Fruit fly (Drosophila melanogaster): Measurements from ENCODE around the gene CG13361.

CG13361 gene

dm6 chrX:713249-713898, 40.1 kb downstream of the CG13361 start:
- TF ChIP-seq CG1621 (tag; optimal IDR thresholded peaks at IDR 0.05) (peak; percentile 7), achi (GFP tag; optimal IDR thresholded peaks at IDR 0.05) (no peak), CG8319 (GFP tag; optimal IDR thresholded peaks at IDR 0.05) (no peak), CG7368 (GFP tag; optimal IDR thresholded peaks at IDR 0.05) (no peak), CG15336 (GFP tag; IDR thresholded peaks at IDR 0.05) (0 out of 2 replicates have a peak, but pooled peaks have one; percentile 12), cyc (GFP tag; optimal IDR thresholded peaks at IDR 0.05) (no peak), CG6854 (GFP tag; optimal IDR thresholded peaks at IDR 0.05) (no peak), fd59A (GFP tag; optimal IDR thresholded peaks at IDR 0.05) (no peak), topi (GFP tag; optimal IDR thresholded peaks at IDR 0.05) (peak; percentile 10), CG10631 (GFP tag; optimal IDR thresholded peaks at IDR 0.05) (no peak), CG3032 (tag; optimal IDR thresholded peaks at IDR 0.05) (peak; percentile 22), Ets96B (tag; optimal IDR thresholded peaks at IDR 0.05) (no peak), Smox (GFP tag; optimal IDR thresholded peaks at IDR 0.05) (no peak), eg (GFP tag; IDR thresholded peaks at IDR 0.05) (0 out of 3 replicates have a peak, but pooled peaks have one; percentile 24), CG10669 (GFP tag; optimal IDR thresholded peaks at IDR 0.05) (peak; percentile 27), ss (GFP tag; optimal IDR thresholded peaks at IDR 0.05) (peak in 1 of 2 experiments; percentile 73), svp (GFP tag) (peak; percentile 32), Eip78C (GFP tag) (peak; percentile 71), Sox14 (GFP tag; optimal IDR thresholded peaks at IDR 0.05) (no peak), CG32006 (GFP tag; optimal IDR thresholded peaks at IDR 0.05) (peak; percentile 17), CG11902 (GFP tag; optimal IDR thresholded peaks at IDR 0.05) (no peak)

- TF ChIP-seq spab (GFP tag; optimal IDR thresholded peaks at IDR 0.05): peak; percentile 81
- TF ChIP-seq net (GFP tag; optimal IDR thresholded peaks at IDR 0.05): peak; percentile 84
- TF ChIP-seq Eip93F (GFP tag; optimal IDR thresholded peaks at IDR 0.05): peak; percentile 67
- TF ChIP-seq CG10669 (GFP tag; optimal IDR thresholded peaks at IDR 0.05): peak; percentile 90
- TF ChIP-seq Sox15 (GFP tag; optimal IDR thresholded peaks at IDR 0.05): peak; percentile 74
- peak; percentile 87 for TF ChIP-seq Smox (GFP tag; optimal IDR thresholded peaks at IDR 0.05)
- TF ChIP-seq ss (GFP tag; optimal IDR thresholded peaks at IDR 0.05): peak; percentile 70 to 86
- TF ChIP-seq Gug (GFP tag; IDR thresholded peaks at IDR 0.05): peak; percentile 81
- TF ChIP-seq eg (GFP tag; IDR thresholded peaks at IDR 0.05): peak; percentile 88
- TF ChIP-seq CG34406 (GFP tag; optimal IDR thresholded peaks at IDR 0.05): peak; percentile 83
- TF ChIP-seq CG8119 (GFP tag; IDR thresholded peaks at IDR 0.05): peak; percentile 85
- peak; percentile 92 for TF ChIP-seq topi (GFP tag; optimal IDR thresholded peaks at IDR 0.05)
- TF ChIP-seq CG1621 (tag; optimal IDR thresholded peaks at IDR 0.05): peak; percentile 88
- peak; percentile 89 for TF ChIP-seq CG31627 (GFP tag; optimal IDR thresholded peaks at IDR 0.05)
- TF ChIP-seq acj6 (GFP tag; optimal IDR thresholded peaks at IDR 0.05): peak; percentile 84
- TF ChIP-seq CG11294 (GFP tag; IDR thresholded peaks at IDR 0.05): peak; percentile 62
- TF ChIP-seq CG8632 (GFP tag; optimal IDR thresholded peaks at IDR 0.05): peak; percentile 82
- peak; percentile 91 for TF ChIP-seq pdm3 (GFP tag; optimal IDR thresholded peaks at IDR 0.05)
- peak; percentile 52 for TF ChIP-seq CG9139 (GFP tag; optimal IDR thresholded peaks at IDR 0.05)
- peak; percentile 85 for TF ChIP-seq CG15336 (GFP tag; IDR thresholded peaks at IDR 0.05)
- TF ChIP-seq achi (GFP tag; optimal IDR thresholded peaks at IDR 0.05): peak; percentile 86
- peak; percentile 86 for TF ChIP-seq dsx (GFP tag; optimal IDR thresholded peaks at IDR 0.05; ENCODE audit: poor library complexity, severe bottlenecking)
- TF ChIP-seq CG10631 (GFP tag; optimal IDR thresholded peaks at IDR 0.05): peak; percentile 87
- peak; percentile 89 for TF ChIP-seq Ets96B (tag; optimal IDR thresholded peaks at IDR 0.05)
- TF ChIP-seq dac (GFP tag; optimal IDR thresholded peaks at IDR 0.05): peak; percentile 61
- TF ChIP-seq CG3032 (tag; optimal IDR thresholded peaks at IDR 0.05): peak; percentile 88
- peak; percentile 98 for TF ChIP-seq Eip78C (GFP tag)
- peak; percentile 84 for TF ChIP-seq CG6808 (GFP tag; optimal IDR thresholded peaks at IDR 0.05)
- peak; percentile 92 for TF ChIP-seq esn (GFP tag; optimal IDR thresholded peaks at IDR 0.05)
- TF ChIP-seq Sox14 (GFP tag; optimal IDR thresholded peaks at IDR 0.05): peak; percentile 90
- TF ChIP-seq Lpt (GFP tag; optimal IDR thresholded peaks at IDR 0.05): peak; percentile 81
- peak; percentile 78 for TF ChIP-seq CG11762 (GFP tag; optimal IDR thresholded peaks at IDR 0.05; ENCODE audit: insufficient read depth)
- peak; percentile 88 for TF ChIP-seq OdsH (GFP tag; optimal IDR thresholded peaks at IDR 0.05)
- peak; percentile 81 for TF ChIP-seq CG8319 (GFP tag; optimal IDR thresholded peaks at IDR 0.05)
- peak; percentile 86 for TF ChIP-seq CG32006 (GFP tag; optimal IDR thresholded peaks at IDR 0.05)
- peak; percentile 64 for TF ChIP-seq Hr4 (GFP tag; optimal IDR thresholded peaks at IDR 0.05)
- peak; percentile 89 for TF ChIP-seq lz (GFP tag; optimal IDR thresholded peaks at IDR 0.05)
- TF ChIP-seq vri (GFP tag; optimal IDR thresholded peaks at IDR 0.05): peak; percentile 86
- TF ChIP-seq Blimp-1 (GFP tag; optimal IDR thresholded peaks at IDR 0.05): peak; percentile 60
- TF ChIP-seq CG6163 (GFP tag; IDR thresholded peaks at IDR 0.05): peak; percentile 94
Measured at dm6 chrX:711852-712251, 41.6 kb downstream of the CG13361 start.
